Fruit fly (Drosophila melanogaster) whole organism, embryonic: Measurements from ENCODE around the gene CG16903.

Source experiments
- Antp ChIP-seq: fragments of 200-800 bp; sonication (Bioruptor generic); optimal IDR thresholded peaks from 3 replicates; lab custom pipeline; 2016; ENCODE audit warnings: missing biosample characterization, missing genetic modification characterization
- Asciz ChIP-seq: fragments of 200-800 bp; sonication (Bioruptor generic); optimal IDR thresholded peaks from 2 replicates; lab custom pipeline; 2017; ENCODE audit warnings: missing biosample characterization, mild to moderate bottlenecking, missing genetic modification characterization, missing genetic modification reagents
- CG11093 ChIP-seq: fragments of 200-800 bp; sonication (Bioruptor generic); IDR thresholded peaks from 3 replicates; pipeline ENCODE4 v1.3.6; 2022; ENCODE audit warnings: missing biosample characterization, missing genetic modification characterization
- CG12299 ChIP-seq: fragments of 200-800 bp; sonication (Bioruptor generic); optimal IDR thresholded peaks from 2 replicates; lab custom pipeline; 2018; ENCODE audit warnings: missing biosample characterization, mild to moderate bottlenecking, missing genetic modification characterization
- CG12659 ChIP-seq: fragments of 200-800 bp; sonication (Bioruptor generic); optimal IDR thresholded peaks from 3 replicates; lab custom pipeline; 2017; ENCODE audit warnings: mild to moderate bottlenecking, missing biosample characterization, missing genetic modification reagents, missing genetic modification characterization
- CG14050 ChIP-seq: fragments of 200-800 bp; sonication (Bioruptor generic); IDR thresholded peaks from 3 replicates; pipeline ENCODE4 v1.3.6; 2022; ENCODE audit warnings: missing biosample characterization, missing genetic modification characterization
- CG17612 ChIP-seq: fragments of 200-800 bp; sonication (Bioruptor generic); IDR thresholded peaks from 2 replicates; pipeline ENCODE4 v1.3.6; 2022; ENCODE audit warnings: missing biosample characterization, missing genetic modification characterization
- CG1832 ChIP-seq: fragments of 200-800 bp; sonication (Bioruptor generic); optimal IDR thresholded peaks from 2 replicates; lab custom pipeline; 2017; ENCODE audit warnings: missing biosample characterization, mild to moderate bottlenecking, missing genetic modification characterization, inconsistent platforms
- CG2678 ChIP-seq: fragments of 200-800 bp; sonication (Bioruptor generic); optimal IDR thresholded peaks from 3 replicates; lab custom pipeline; 2019; ENCODE audit warnings: missing biosample characterization, mild to moderate bottlenecking, missing genetic modification characterization, moderate library complexity
- CG2875 ChIP-seq: fragments of 200-800 bp; sonication (Bioruptor generic); optimal IDR thresholded peaks from 2 replicates; lab custom pipeline; 2017; ENCODE audit warnings: missing biosample characterization, mild to moderate bottlenecking, missing genetic modification characterization, missing genetic modification reagents
- CG30020 ChIP-seq: fragments of 200-800 bp; optimal IDR thresholded peaks from 2 replicates; lab custom pipeline; 2019; ENCODE audit warnings: missing biosample characterization, mild to moderate bottlenecking, missing genetic modification characterization, moderate library complexity
- CG31441 ChIP-seq: fragments of 200-800 bp; sonication (Bioruptor generic); IDR thresholded peaks from 2 replicates; pipeline ENCODE4 v1.3.6; 2022; ENCODE audit warnings: missing biosample characterization, missing genetic modification characterization
- CG33213 ChIP-seq: fragments of 200-800 bp; sonication (Bioruptor generic); optimal IDR thresholded peaks from 3 replicates; lab custom pipeline; 2016; ENCODE audit warnings: missing biosample characterization, missing genetic modification characterization
- CG33557 ChIP-seq: fragments of 200-800 bp; sonication (Bioruptor generic); optimal IDR thresholded peaks from 2 replicates; lab custom pipeline; 2019; ENCODE audit warnings: missing biosample characterization, mild to moderate bottlenecking, missing genetic modification characterization, moderate library complexity
- CG6813 ChIP-seq: fragments of 200-800 bp; sonication (Bioruptor generic); optimal IDR thresholded peaks from 2 replicates; lab custom pipeline; 2017; ENCODE audit warnings: missing biosample characterization, missing genetic modification characterization, mild to moderate bottlenecking, moderate library complexity, missing genetic modification reagents
- CG9609 ChIP-seq: fragments of 200-800 bp; sonication (Bioruptor generic); optimal IDR thresholded peaks from 3 replicates; lab custom pipeline; 2016; ENCODE audit warnings: missing biosample characterization, missing genetic modification characterization
- CG9932 ChIP-seq: fragments of 200-800 bp; sonication (Bioruptor generic); IDR thresholded peaks from 2 replicates; pipeline ENCODE4 v1.3.6; 2022; ENCODE audit warnings: missing biosample characterization, missing genetic modification characterization
- CTCF ChIP-seq: fragments of 200-800 bp; sonication (Bioruptor generic); optimal IDR thresholded peaks from 2 replicates; lab custom pipeline; 2017; ENCODE audit warnings: missing biosample characterization, mild to moderate bottlenecking, missing genetic modification characterization, moderate library complexity
- CkIIα-i1 ChIP-seq: fragments of 200-800 bp; sonication (Bioruptor generic); IDR thresholded peaks from 2 replicates; pipeline ENCODE4 v1.3.6; 2022; ENCODE audit warnings: missing biosample characterization, missing genetic modification characterization
- Dp ChIP-seq: fragments of 200-800 bp; sonication (Bioruptor generic); optimal IDR thresholded peaks from 2 replicates; lab custom pipeline; 2018; ENCODE audit warnings: missing biosample characterization, mild to moderate bottlenecking, missing genetic modification characterization, moderate library complexity
- Eip74EF ChIP-seq, 2 experiments: fragments of 200-800 bp in 1 of 2; fragments of >200 bp in 1 of 2; sonication (Bioruptor generic) in 1 of 2; optimal IDR thresholded peaks; 2 replicates each; lab custom pipeline; 2017 to 2019; ENCODE audit warnings: missing biosample characterization in 2 of 2, missing genetic modification characterization in 2 of 2, mild to moderate bottlenecking in 1 of 2, moderate library complexity in 1 of 2
- Elba2 ChIP-seq: fragments of 200-800 bp; sonication (Bioruptor generic); optimal IDR thresholded peaks from 3 replicates; lab custom pipeline; 2016; ENCODE audit warnings: missing biosample characterization, missing genetic modification characterization
- Hand ChIP-seq: fragments of 200-800 bp; sonication (Bioruptor generic); optimal IDR thresholded peaks from 2 replicates; lab custom pipeline; 2017; ENCODE audit warnings: mild to moderate bottlenecking, missing biosample characterization, missing genetic modification reagents, missing genetic modification characterization
- Hmr ChIP-seq: fragments of 200-800 bp; sonication (Bioruptor generic); optimal IDR thresholded peaks from 3 replicates; lab custom pipeline; 2017; ENCODE audit warnings: mild to moderate bottlenecking, missing biosample characterization, missing genetic modification reagents, missing genetic modification characterization
- Hr3 ChIP-seq: fragments of 200-800 bp; sonication (Bioruptor generic); optimal IDR thresholded peaks from 3 replicates; lab custom pipeline; 2016; ENCODE audit warnings: missing biosample characterization, missing genetic modification characterization
- Lim3 ChIP-seq: fragments of 200-800 bp; sonication (Bioruptor generic); IDR thresholded peaks from 2 replicates; pipeline ENCODE4 v1.3.6; 2022; ENCODE audit warnings: missing biosample characterization, missing genetic modification characterization
- MESR4 ChIP-seq: fragments of 200-800 bp; sonication (Bioruptor generic); optimal IDR thresholded peaks from 2 replicates; lab custom pipeline; 2018; ENCODE audit warnings: missing biosample characterization, mild to moderate bottlenecking, missing genetic modification characterization, moderate library complexity
- Mad ChIP-seq: fragments of 200-800 bp; sonication (Bioruptor generic); optimal IDR thresholded peaks from 2 replicates; lab custom pipeline; 2016; ENCODE audit warnings: missing biosample characterization, missing genetic modification characterization
- Meics ChIP-seq: fragments of 200-800 bp; sonication (Bioruptor generic); optimal IDR thresholded peaks from 2 replicates; lab custom pipeline; 2017; ENCODE audit warnings: missing biosample characterization, mild to moderate bottlenecking, missing genetic modification characterization
- NC2β ChIP-seq: fragments of 200-800 bp; sonication (Bioruptor generic); optimal IDR thresholded peaks from 2 replicates; lab custom pipeline; 2016; ENCODE audit warnings: missing biosample characterization, missing genetic modification characterization
- Nf-YB ChIP-seq: fragments of 200-800 bp; sonication (Bioruptor generic); optimal IDR thresholded peaks from 3 replicates; lab custom pipeline; 2019; ENCODE audit warnings: missing biosample characterization, mild to moderate bottlenecking, missing genetic modification characterization, moderate library complexity
- PHDP ChIP-seq: fragments of 200-800 bp; sonication (Bioruptor generic); optimal IDR thresholded peaks from 3 replicates; lab custom pipeline; 2018; ENCODE audit warnings: missing biosample characterization, mild to moderate bottlenecking, missing genetic modification characterization, moderate library complexity
- Pdp1 ChIP-seq, 2 experiments: fragments of 200-800 bp; sonication (Bioruptor generic); optimal IDR thresholded peaks; 3 replicates each; lab custom pipeline; 2016; ENCODE audit warnings: missing biosample characterization in 2 of 2, missing genetic modification characterization in 2 of 2, mild to moderate bottlenecking in 1 of 2, moderate library complexity in 1 of 2
- Ptx1 ChIP-seq: fragments of 200-800 bp; sonication (Bioruptor generic); IDR thresholded peaks from 2 replicates; pipeline ENCODE4 v1.3.6; 2022; ENCODE audit warnings: missing biosample characterization, missing genetic modification characterization
- Six4 ChIP-seq: fragments of 200-800 bp; sonication (Bioruptor generic); optimal IDR thresholded peaks from 2 replicates; lab custom pipeline; 2016; ENCODE audit warnings: missing biosample characterization, missing genetic modification characterization
- Taf1 ChIP-seq: fragments of 200-800 bp; sonication (Bioruptor generic); IDR thresholded peaks from 2 replicates; pipeline ENCODE4 v1.3.6; 2022; ENCODE audit warnings: missing biosample characterization, missing genetic modification characterization
- Trl ChIP-seq, 3 experiments: fragments of >200 bp in 2 of 3; fragments of 200-800 bp in 1 of 3; sonication (Bioruptor generic) in 1 of 3; optimal IDR thresholded peaks; 2 replicates in 1 of 3; 3 replicates in 2 of 3; lab custom pipeline; 2016 to 2017; ENCODE audit warnings: missing biosample characterization in 1 of 3, missing genetic modification characterization in 1 of 3
- az2 ChIP-seq: fragments of 200-800 bp; sonication (Bioruptor generic); optimal IDR thresholded peaks from 3 replicates; lab custom pipeline; 2016; ENCODE audit warnings: missing biosample characterization, missing genetic modification characterization
- bbx ChIP-seq: fragments of 200-800 bp; sonication (Bioruptor generic); IDR thresholded peaks from 2 replicates; pipeline ENCODE4 v1.3.6; 2022; ENCODE audit warnings: missing biosample characterization, missing genetic modification characterization; ENCODE audit not compliant: partially characterized antibody
- bowl ChIP-seq: fragments of 200-800 bp; sonication (Bioruptor generic); IDR thresholded peaks from 2 replicates; pipeline ENCODE4 v1.3.6; 2022; ENCODE audit warnings: missing biosample characterization, missing genetic modification characterization
- chm ChIP-seq: fragments of 200-800 bp; sonication (Bioruptor generic); IDR thresholded peaks from 2 replicates; pipeline ENCODE4 v1.3.6; 2022; ENCODE audit warnings: missing biosample characterization, missing genetic modification characterization
- chn ChIP-seq: fragments of 200-800 bp; sonication (Bioruptor generic); optimal IDR thresholded peaks from 2 replicates; lab custom pipeline; 2016; ENCODE audit warnings: missing biosample characterization, missing genetic modification characterization
- crc ChIP-seq: fragments of 200-800 bp; sonication (Bioruptor generic); optimal IDR thresholded peaks from 2 replicates; lab custom pipeline; 2016; ENCODE audit warnings: missing biosample characterization, missing genetic modification characterization
- fd64A ChIP-seq: fragments of 200-800 bp; sonication (Bioruptor generic); optimal IDR thresholded peaks from 3 replicates; lab custom pipeline; 2018; ENCODE audit warnings: missing biosample characterization, mild to moderate bottlenecking, missing genetic modification characterization
- h ChIP-seq: fragments of >200 bp; optimal IDR thresholded peaks from 2 replicates; lab custom pipeline; 2017
- hbn ChIP-seq: fragments of 200-800 bp; sonication (Bioruptor generic); IDR thresholded peaks from 2 replicates; pipeline ENCODE4 v1.3.6; 2022; ENCODE audit warnings: missing biosample characterization, missing genetic modification characterization; ENCODE audit not compliant: partially characterized antibody
- lilli ChIP-seq: fragments of 200-800 bp; sonication (Bioruptor generic); optimal IDR thresholded peaks from 3 replicates; lab custom pipeline; 2016; ENCODE audit warnings: missing biosample characterization, missing genetic modification characterization
- nau ChIP-seq: fragments of 200-800 bp; sonication (Bioruptor generic); optimal IDR thresholded peaks from 3 replicates; lab custom pipeline; 2017; ENCODE audit warnings: missing biosample characterization, mild to moderate bottlenecking, missing genetic modification characterization, missing genetic modification reagents
- sens ChIP-seq: fragments of 200-800 bp; sonication (Bioruptor generic); peaks from one replicate; lab custom pipeline; 2016; ENCODE audit warnings: missing biosample characterization, missing genetic modification characterization
- zen2 ChIP-seq: fragments of 200-800 bp; sonication (Bioruptor generic); IDR thresholded peaks from 3 replicates; pipeline ENCODE4 v1.3.6; 2022; ENCODE audit warnings: missing biosample characterization, missing genetic modification characterization; ENCODE audit not compliant: partially characterized antibody

CG16903 gene

DNA sequence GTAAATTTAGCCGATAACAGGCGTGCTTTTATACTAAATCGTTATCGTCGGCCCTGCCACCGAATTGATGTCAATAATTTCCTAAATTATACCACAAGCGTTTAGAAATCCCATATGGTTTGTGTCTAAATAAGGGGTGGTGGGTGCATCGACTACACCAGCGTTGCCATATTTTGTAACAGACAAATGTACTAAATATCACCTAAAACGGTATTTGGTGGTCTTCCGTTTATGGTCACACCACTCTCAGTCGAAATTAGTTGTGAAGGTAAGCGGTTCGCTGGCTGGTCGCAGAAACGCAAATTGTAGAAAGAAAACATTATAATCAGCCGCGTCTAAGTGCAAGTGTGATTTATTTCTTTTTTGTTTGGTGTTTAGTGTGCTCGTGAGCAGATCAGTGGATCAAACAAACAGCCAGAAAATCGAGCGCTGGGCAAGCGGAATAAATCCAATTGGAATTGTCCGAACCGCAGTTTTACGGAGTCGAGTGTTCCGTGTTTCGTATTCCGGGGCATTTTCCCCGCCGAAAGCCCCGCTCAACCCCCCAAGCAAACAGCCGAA lies at the start of gene CG16903, which contains the start of gene Unc-76:
CG16903 (minus strand) TSS at position 39 of the 561 bp plus-strand sequence.
Unc-76 (plus strand) TSS at position 244 of the 561 bp plus-strand sequence.
- TF ChIP-seq chm (GFP tag; lab: Robert Waterston, UW) (peak; percentile 78), Trl (optimal IDR thresholded peaks at IDR 0.05; lab: Kevin White, UChicago) (no peak), Trl (GFP tag; optimal IDR thresholded peaks at IDR 0.05; lab: Kevin White, UChicago) (peak; percentile 51), Asciz (GFP tag; lab: Kevin White, UChicago) (peak; percentile 4), crc (GFP tag; lab: Kevin White, UChicago) (no peak), lilli (GFP tag; lab: Kevin White, UChicago) (peak; percentile 41), CG11093 (GFP tag; lab: Robert Waterston, UW) (no peak), CG12299 (tag; lab: Kevin White, UChicago) (peak; percentile 51), Antp (GFP tag; lab: Kevin White, UChicago) (peak; percentile 6), hbn (GFP tag; lab: Robert Waterston, UW) (peak; percentile 42; the same call in 1 of the 2 replicates), Hr3 (GFP tag; lab: Kevin White, UChicago) (peak; percentile 5), CG33213 (peak; percentile 91), CG33557 (GFP tag; lab: Kevin White, UChicago) (peak; percentile 53), Eip74EF (GFP tag; optimal IDR thresholded peaks at IDR 0.05; lab: Kevin White, UChicago) (peak in 1 of 2 experiments; percentile 61), az2 (GFP tag; lab: Kevin White, UChicago) (no peak), Mad (GFP tag; lab: Kevin White, UChicago) (no peak), CG12659 (GFP tag; lab: Kevin White, UChicago) (peak; percentile 91), CG17612 (GFP tag; lab: Robert Waterston, UW) (no peak), bowl (GFP tag; lab: Robert Waterston, UW) (0 out of 2 replicates have a peak, but pooled peaks have one; percentile 39), fd64A (GFP tag; lab: Kevin White, UChicago) (peak; percentile 31), CkIIα-i1 (no peak), Ptx1 (GFP tag; lab: Robert Waterston, UW) (no peak), Nf-YB (GFP tag; lab: Kevin White, UChicago) (peak; percentile 27), chn (GFP tag; lab: Kevin White, UChicago) (no peak), Pdp1 (GFP tag; optimal IDR thresholded peaks at IDR 0.05; lab: Kevin White, UChicago) (peak in 1 of 2 experiments; percentile 68), Dp (GFP tag; lab: Kevin White, UChicago) (peak; percentile 65), NC2β (GFP tag; lab: Kevin White, UChicago) (peak; percentile 41), CG30020 (tag; lab: Kevin White, UChicago) (peak; percentile 15), Taf1 (GFP tag; lab: Robert Waterston, UW) (no peak), Lim3 (GFP tag; lab: Robert Waterston, UW) (no peak), CG9932 (GFP tag; lab: Robert Waterston, UW) (peak; percentile 37; the same call in 1 of the 2 replicates), zen2 (no peak), sens (GFP tag; lab: Kevin White, UChicago) (peak; percentile 82), CG9609 (GFP tag; lab: Kevin White, UChicago) (peak; percentile 35), nau (GFP tag; lab: Kevin White, UChicago) (peak; percentile 38), bbx (peak; percentile 29; the same call in 1 of the 2 replicates), Hand (peak; percentile 38), CG2875 (GFP tag; lab: Kevin White, UChicago) (peak; percentile 47), PHDP (tag; lab: Kevin White, UChicago) (peak; percentile 59), Meics (peak; percentile 34), Elba2 (GFP tag; lab: Kevin White, UChicago) (peak; percentile 36), Six4 (GFP tag; lab: Kevin White, UChicago) (peak; percentile 7), Hmr (GFP tag; lab: Kevin White, UChicago) (peak; percentile 89), MESR4 (GFP tag; lab: Kevin White, UChicago) (peak; percentile 91), CG6813 (GFP tag; lab: Kevin White, UChicago) (peak; percentile 13), CTCF (GFP tag; lab: Kevin White, UChicago) (peak; percentile 42), CG2678 (tag; lab: Kevin White, UChicago) (peak; percentile 41), CG1832 (GFP tag; lab: Kevin White, UChicago) (no peak), CG31441 (peak; percentile 37), CG14050 (GFP tag; lab: Robert Waterston, UW) (no peak), h (lab: Kevin White, UChicago) (no peak)
